Fruit fly (Drosophila melanogaster) whole organism, adult: Measurements from ENCODE around the gene flfl.

ENCODE experiments used
- CG7045 ChIP-seq: fragments of 200-800 bp; sonication (Bioruptor generic); optimal IDR thresholded peaks from 2 replicates; lab custom pipeline; 2017; ENCODE audit warnings: missing biosample characterization, mild to moderate bottlenecking, missing genetic modification characterization
- kay ChIP-seq: fragments of 200-800 bp; sonication (Bioruptor generic); peaks from one replicate; lab custom pipeline; 2016; ENCODE audit warnings: missing biosample characterization, missing genetic modification characterization, borderline replicate concordance
- pad ChIP-seq: fragments of 200-800 bp; sonication (Bioruptor generic); optimal IDR thresholded peaks from 3 replicates; lab custom pipeline; 2017; ENCODE audit warnings: missing biosample characterization, missing genetic modification characterization, mild to moderate bottlenecking, moderate library complexity, missing genetic modification reagents

dm6 chr3R:13715012-13715673 lies 31.4 kb downstream of the flfl start, which contains the start of gene kmr:
- peak; percentile 22 for TF ChIP-seq pad (GFP tag; lab: Kevin White, UChicago)
- peak; percentile 60 for TF ChIP-seq CG7045 (GFP tag; lab: Kevin White, UChicago)
- peak; percentile 58 for TF ChIP-seq kay (GFP tag; lab: Kevin White, UChicago)
